Fruit fly (Drosophila melanogaster) S2 (cell line): ENCODE measurements around the gene CG32022.

Experiments used
- CG8478 ChIP-seq: fragments of >200 bp; optimal IDR thresholded peaks from 2 replicates; lab custom pipeline; 2018
- CTCF ChIP-seq, 2 experiments: fragments of >200 bp; optimal IDR thresholded peaks; 2 replicates each; lab custom pipeline; 2018

CG32022 gene

DNA sequence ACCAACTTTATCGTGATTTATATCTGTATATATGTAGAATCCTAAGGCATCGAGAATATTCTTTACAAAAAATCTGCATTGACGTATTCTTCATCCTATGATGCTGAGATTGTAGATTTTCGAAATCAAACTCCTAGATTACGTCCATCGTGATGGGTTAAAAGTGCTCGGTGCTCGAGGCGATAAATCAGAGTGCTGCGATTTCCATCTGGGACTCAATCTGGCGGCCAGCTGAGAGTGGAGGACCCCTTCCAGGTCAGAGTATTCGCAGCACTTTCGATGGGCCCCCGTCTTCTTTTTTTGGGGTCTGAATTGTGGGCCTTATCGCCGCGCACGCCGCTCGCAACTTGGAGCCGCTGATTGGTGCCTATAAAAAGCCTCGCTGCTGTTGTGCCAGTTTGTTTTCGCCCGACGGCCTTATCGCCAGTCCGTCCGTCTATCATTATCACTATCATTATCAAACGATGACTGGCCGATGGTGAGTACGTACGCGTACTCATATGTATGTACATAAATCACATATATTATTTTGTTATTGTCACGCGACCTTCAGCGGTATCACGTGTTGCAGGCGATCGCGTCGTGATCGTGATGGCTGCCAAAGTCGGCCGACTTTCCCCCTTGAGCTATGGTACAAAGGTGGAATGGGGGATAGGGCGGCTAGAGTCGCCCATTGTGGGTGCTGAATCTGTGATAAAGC, 16.2 kb downstream of the CG32022 start:
- no peak for TF ChIP-seq CTCF (optimal IDR thresholded peaks at IDR 0.05; lab: Kevin White, UChicago)
- no peak for TF ChIP-seq CG8478 (lab: Kevin White, UChicago)

DNA sequence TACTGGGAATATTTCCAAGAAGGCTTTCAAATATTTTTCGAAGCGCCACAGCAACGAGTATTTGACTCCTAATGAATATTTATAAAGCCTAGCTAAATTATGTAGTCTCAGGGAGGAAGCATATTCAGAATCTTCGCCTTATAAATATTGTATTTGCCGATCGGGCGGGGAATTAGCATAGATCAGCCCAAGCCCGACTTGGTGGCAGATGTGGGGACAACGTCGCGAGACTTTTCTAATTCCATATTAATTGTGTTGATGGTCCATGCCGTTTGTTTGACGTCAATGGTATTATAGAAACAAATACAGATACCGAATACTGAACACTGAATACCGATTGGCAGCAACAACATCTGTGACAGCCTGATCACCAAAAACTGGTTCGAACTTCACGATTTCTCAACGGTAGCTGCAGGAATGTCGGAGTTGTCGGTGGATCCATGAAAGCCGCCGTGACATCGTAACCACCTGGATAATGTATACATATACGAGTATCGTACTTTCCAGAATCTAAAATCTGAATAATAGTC, 17.3 kb downstream of the CG32022 start:
- TF ChIP-seq CTCF (optimal IDR thresholded peaks at IDR 0.05; lab: Kevin White, UChicago) (no peak), CG8478 (lab: Kevin White, UChicago) (no peak)

DNA sequence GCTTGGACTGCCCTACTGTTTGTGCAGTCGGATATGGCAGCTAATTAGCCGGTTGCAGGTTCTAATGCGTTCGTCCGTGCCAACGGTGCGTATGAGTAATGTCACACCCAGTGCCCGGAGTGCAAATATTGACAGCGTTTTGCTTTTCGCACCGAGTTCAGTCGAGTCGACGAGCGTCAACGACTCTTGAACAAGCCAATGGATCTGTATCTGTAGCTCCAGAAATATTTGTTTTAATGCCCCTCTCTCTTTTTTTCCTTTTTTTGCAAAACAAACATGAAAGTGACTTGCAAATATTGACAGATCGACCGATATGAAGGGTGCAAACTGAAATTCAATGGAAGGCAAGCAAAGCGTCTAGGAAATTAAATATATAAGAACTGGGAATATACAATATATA, 18.6 kb downstream of the CG32022 start:
- no peak for TF ChIP-seq CG8478 (lab: Kevin White, UChicago)
- no peak for TF ChIP-seq CTCF (optimal IDR thresholded peaks at IDR 0.05; lab: Kevin White, UChicago)

DNA sequence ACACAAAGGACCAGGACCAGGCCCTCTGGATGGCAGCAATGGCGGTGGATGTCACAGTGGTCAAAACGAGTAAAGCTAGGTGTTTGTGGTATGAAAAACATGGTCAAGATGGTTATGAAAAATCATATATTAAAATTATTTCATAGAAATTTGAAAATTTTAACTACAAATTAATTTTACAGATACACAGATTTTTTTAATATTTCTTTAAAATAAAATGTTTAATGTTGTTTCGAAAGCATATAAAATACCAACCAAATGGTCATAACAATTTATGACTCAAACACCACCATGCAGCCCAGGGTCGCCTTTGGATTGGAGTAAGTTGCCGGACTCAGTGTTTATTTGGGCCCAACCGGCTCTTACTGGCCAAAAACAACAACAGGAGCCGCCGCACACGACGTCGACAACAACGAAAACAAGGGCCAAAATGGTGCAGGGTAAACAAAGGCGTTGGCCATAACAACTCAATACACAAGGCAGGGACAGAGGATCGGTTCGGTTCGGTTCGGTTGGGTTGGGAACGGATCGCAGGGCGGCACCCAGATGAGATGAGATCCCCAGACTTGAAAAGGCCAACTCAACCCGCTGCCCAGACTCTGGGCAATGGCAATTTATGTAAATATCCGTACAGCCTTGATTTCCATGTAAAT, 19.2 kb downstream of the CG32022 start:
- TF ChIP-seq CTCF (optimal IDR thresholded peaks at IDR 0.05; lab: Kevin White, UChicago) (no peak), CG8478 (lab: Kevin White, UChicago) (no peak)

DNA sequence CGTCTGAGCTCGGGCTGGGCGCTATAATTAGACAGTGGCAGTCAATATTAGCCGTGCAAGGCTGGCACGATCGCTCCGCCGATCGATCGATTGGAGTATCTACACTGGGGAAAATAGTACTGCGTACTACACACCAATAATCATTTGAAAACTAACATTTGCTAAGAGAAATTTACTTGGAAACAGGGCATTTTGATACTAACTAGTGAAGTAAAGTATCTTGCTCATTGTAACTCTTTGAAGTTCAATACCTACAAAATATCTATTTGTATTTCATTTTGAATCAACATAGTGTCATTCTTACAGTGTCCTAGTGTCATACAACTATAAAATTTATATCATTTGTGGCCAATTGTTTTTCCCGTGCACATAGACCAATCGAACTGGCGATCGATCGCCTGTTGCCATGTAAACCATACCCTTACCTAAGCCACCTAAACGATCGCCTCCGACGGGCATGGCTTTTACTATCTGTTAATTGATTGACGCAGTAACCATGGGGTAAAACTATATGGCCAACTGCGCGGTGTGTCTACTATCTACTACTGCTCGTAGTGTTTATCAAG, 20.3 kb downstream of the CG32022 start:
- TF ChIP-seq CG8478 (lab: Kevin White, UChicago) (no peak), CTCF (optimal IDR thresholded peaks at IDR 0.05; lab: Kevin White, UChicago) (no peak)

DNA sequence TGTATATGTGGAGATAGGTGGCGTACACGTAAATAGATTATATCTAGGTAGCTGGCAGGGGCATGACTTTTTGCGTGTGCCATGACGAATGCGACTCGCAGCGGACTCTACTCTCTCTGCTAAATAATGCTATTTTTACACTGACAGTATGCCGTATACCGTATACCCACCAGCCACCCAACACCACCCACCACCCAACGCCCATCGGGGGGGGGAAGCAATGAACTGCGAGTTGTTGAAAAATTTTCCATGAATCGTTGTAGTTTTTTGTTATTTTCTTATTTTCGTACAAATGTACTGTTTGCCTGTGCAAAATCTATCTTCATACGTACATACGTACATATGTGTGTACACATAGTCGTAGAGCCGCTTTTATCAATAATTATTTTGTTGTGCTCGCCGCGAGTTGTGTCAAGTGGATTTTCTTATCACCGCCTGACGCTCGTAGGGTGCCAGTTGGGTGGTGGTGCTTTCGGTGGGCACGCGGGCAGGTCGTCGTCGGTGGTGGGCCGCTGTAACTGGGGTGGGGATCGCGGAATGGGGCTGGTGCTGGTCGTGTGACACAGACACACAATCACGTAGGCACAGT, 20.9 kb downstream of the CG32022 start:
- TF ChIP-seq CTCF (optimal IDR thresholded peaks at IDR 0.05; lab: Kevin White, UChicago), result no peak
- TF ChIP-seq CG8478 (lab: Kevin White, UChicago), result no peak

DNA sequence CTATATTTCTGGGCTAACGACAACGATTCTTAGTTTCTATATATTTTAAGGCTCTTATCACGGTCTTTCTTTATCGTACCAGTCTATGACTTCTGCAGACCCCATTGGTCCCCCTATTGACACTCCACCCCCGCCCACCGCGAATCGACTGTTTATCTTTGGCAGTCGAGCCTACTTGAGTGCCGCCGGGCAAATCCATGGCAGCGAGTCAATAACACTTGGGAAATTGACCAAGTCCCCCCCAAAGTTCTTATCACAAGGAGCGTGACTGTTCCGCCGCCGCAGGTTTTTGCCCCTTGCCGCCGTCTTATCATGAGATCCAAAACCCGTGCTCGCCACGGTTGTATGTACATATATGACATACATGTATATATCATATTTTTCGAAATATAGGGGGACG, 21.5 kb downstream of the CG32022 start:
- TF ChIP-seq CG8478 (lab: Kevin White, UChicago), result no peak
- no peak for TF ChIP-seq CTCF (optimal IDR thresholded peaks at IDR 0.05; lab: Kevin White, UChicago)

DNA sequence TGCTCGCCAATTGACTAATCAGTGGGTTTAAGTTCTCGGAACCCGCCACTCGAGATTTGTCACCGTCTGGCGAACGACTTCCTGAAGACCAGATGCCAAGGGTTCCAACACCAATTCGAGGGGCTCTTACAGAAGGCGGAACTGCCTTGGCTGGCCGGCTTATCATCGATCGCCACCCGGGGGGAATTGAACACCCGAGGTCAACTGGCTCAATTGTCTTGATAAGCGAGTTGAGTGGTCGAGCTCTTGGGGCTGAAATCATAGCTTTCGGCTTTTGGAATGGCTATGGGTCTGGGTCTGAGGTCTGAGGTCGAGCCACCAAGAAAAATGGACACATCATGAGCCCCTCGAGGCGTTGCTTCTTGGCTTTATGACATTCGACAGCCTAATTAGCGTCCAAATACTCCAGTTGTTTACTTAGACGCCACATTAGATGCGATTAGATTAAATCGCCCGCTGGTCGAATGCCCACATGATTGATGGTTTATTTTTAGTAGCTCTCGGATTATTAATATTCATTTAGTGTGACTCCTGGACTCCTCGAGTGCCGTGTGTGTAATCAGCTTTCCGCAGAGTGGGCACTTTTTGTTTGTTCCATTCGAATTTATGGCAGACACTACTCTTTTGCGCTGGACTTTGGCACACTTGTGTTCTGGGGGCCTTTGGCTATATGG, 22.4 kb downstream of the CG32022 start:
- TF ChIP-seq CG8478 (lab: Kevin White, UChicago), result no peak
- TF ChIP-seq CTCF (optimal IDR thresholded peaks at IDR 0.05; lab: Kevin White, UChicago), result no peak

DNA sequence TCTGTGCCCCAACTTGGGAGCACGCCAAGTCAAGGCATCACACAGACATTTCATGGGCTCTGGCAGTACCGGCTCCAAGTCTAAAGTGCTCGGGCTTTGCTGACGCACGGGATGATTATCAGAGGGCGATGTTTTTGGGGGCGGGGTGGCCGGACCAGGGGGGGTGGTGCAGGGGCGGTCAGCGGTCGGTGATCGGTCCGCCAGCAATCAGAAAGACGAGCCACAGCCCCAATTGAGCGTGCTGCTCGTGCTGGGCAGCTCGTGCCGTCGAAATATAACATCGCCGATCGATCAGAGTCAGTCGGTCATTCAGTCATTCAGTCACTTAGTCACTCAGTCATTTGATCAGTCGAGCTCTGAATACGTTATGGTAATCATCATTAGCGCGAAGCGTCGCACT, 23.2 kb downstream of the CG32022 start:
- no peak for TF ChIP-seq CTCF (optimal IDR thresholded peaks at IDR 0.05; lab: Kevin White, UChicago)

DNA sequence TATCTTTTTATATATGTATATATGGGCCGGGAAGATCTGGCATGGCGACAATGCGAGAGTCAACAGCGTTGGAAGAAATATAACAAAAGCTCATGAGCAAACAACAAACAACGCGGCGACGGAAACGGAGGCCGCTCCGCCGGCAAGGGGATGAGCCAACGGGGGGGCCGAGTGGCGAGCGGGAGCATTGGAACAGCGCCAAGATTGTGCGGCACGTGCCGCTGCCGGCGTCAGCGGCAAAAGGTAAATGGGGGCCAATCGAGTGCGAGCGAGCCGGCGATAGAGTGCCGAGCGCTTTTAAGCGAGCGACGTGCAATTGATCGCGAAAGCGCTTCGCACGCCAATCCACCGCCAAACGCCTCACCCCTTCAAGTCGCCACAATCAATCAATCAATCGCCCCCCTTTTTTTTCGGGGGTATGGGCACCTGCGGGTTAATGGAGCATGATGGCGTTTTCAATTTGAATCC, 24.6 kb downstream of the CG32022 start:
- TF ChIP-seq CG8478 (lab: Kevin White, UChicago) (no peak), CTCF (optimal IDR thresholded peaks at IDR 0.05; lab: Kevin White, UChicago) (no peak)

DNA sequence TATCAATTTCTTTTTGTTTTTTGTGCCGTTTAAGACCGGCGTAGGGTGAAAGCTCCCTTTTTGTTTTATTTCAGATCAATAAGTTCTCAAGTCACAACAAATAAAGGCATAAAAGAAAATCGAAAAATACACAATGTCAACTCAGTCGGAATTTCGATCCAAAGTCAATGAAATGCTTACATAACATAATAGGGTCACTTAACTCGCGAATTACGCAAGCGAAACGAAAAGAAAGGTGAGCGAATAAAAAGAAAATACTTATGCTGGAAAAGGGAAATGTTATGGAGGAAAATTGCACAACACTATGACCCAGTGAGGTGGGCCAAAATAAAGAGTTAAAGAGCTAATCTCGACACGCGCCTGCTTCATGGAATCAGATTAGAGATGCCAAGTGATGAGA, 25.1 kb downstream of the CG32022 start:
- TF ChIP-seq CG8478 (lab: Kevin White, UChicago), result no peak
- TF ChIP-seq CTCF (optimal IDR thresholded peaks at IDR 0.05; lab: Kevin White, UChicago), result no peak

DNA sequence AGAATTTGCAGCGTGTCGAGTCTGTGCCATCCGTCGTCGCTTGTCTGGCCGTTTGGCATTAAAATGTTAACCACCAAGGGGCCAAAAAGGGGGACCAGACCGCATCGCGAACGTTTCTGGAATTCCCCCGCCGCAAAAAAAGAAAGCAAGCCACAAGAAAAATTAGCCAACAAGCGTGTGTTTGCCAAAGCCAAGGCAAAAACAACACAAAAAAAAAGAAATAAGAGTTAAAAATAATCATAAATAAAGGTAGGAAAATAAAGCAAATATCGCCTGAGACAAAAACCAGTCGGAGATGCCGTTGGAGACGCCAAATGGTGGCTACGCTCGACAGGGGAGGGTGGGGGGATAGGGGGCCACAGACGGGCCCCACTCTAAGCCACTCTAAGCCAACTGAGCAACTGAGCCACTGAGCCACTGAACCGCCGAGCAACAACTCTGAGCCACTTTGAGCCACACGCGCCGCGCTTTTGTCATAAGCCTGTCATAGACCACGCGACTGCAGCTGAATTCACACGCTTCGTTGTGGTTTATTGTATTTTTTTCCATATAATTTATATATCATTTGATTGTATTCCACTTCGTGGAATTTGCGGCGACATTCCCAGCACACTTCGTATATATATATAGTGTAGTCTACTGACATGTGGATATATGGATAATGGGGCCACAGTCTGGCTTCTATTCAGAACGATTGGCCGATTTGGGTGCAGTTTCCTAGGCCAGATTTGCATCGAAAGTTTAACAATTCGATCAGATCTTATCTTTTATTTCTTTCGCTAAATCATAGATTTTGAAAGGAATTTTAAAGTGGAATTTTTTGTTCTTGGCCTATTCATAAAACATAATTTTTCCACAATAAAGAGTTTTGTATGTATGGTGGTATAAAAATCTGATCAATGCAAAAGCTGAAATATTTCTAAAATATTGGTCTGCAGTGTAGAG, 27.2 kb downstream of the CG32022 start:
- TF ChIP-seq CTCF (optimal IDR thresholded peaks at IDR 0.05; lab: Kevin White, UChicago) (no peak), CG8478 (lab: Kevin White, UChicago) (no peak)
